Fruit fly (Drosophila melanogaster): ENCODE results near the gene MFS3.

MFS3 gene

DNA sequence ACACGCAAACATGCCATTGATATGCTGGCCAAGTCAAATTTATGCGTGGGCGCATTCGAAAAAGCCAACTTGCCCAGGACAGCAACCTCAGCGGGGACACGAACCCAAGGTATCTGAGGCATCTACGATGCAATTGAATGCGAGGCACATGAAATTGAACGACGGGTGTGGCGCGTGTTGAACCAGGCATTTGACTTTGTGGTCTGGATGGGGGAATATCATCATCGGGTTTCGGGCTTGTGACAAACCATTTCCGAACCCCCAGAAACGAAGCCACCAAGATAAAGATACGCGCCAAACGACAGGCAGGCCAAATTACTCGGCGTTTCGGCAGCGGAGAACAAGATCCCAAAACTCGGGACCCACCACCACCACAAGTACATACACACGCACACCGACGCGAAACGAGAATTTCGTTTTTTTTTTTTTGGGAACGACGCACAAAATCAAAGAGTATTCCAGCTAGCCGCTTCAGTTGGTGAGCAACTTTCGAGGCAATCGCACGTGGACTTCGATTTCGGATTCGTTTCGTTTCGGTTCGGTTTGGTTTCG, at the start of gene MFS3 (continued):
- TF ChIP-seq sc (optimal IDR thresholded peaks at IDR 0.05) (no peak), sc (GFP tag; optimal IDR thresholded peaks at IDR 0.05) (no peak), ato (GFP tag; IDR thresholded peaks at IDR 0.05; ENCODE audit: partially characterized antibody) (no peak), Stat92E (GFP tag; optimal IDR thresholded peaks at IDR 0.05) (no peak), CG15601 (tag; optimal IDR thresholded peaks at IDR 0.05) (peak; percentile 100), ci (GFP tag; IDR thresholded peaks at IDR 0.05) (peak; percentile 54; the same call in 2 of the 3 replicates), Deaf1 (tag; optimal IDR thresholded peaks at IDR 0.05) (peak; percentile 98), CG30403 (GFP tag; optimal IDR thresholded peaks at IDR 0.05) (peak; percentile 14), pros (GFP tag; optimal IDR thresholded peaks at IDR 0.05) (peak; percentile 79), CG13894 (tag; optimal IDR thresholded peaks at IDR 0.05) (peak; percentile 81), CG8944 (GFP tag; optimal IDR thresholded peaks at IDR 0.05) (no peak), Myb (GFP tag; optimal IDR thresholded peaks at IDR 0.05) (peak; percentile 36), fd3F (GFP tag; optimal IDR thresholded peaks at IDR 0.05) (no peak), HHEX (GFP tag; optimal IDR thresholded peaks at IDR 0.05) (peak; percentile 6), CG33213 (GFP tag; optimal IDR thresholded peaks at IDR 0.05) (no peak), hkb (optimal IDR thresholded peaks at IDR 0.05) (no peak), hkb (GFP tag; IDR thresholded peaks at IDR 0.05) (0 out of 2 replicates have a peak, but pooled peaks have one; percentile 10), Jarid2 (GFP tag; optimal IDR thresholded peaks at IDR 0.05) (peak; percentile 66), CG8290 (GFP tag; optimal IDR thresholded peaks at IDR 0.05) (no peak), CG8290 (tag; optimal IDR thresholded peaks at IDR 0.05) (peak in 1 of 2 experiments; percentile 67), onecut (GFP tag; IDR thresholded peaks at IDR 0.05) (peak; percentile 44), sd (tag; optimal IDR thresholded peaks at IDR 0.05) (peak; percentile 74), E2f2 (GFP tag; IDR thresholded peaks at IDR 0.05) (peak; percentile 76), eve (GFP tag; optimal IDR thresholded peaks at IDR 0.05) (no peak), MBD-R2 (GFP tag; IDR thresholded peaks at IDR 0.05) (no peak), Trl (optimal IDR thresholded peaks at IDR 0.05) (peak in 1 of 2 experiments; percentile 3), Trl (GFP tag; optimal IDR thresholded peaks at IDR 0.05) (no peak), CG4282 (GFP tag; optimal IDR thresholded peaks at IDR 0.05) (no peak), toy (GFP tag; IDR thresholded peaks at IDR 0.05) (peak; percentile 41; the same call in 1 of the 2 replicates), Rfx (GFP tag; IDR thresholded peaks at IDR 0.05) (peak; percentile 26; the same call in 1 of the 2 replicates), slbo (GFP tag; IDR thresholded peaks at IDR 0.05) (peak; percentile 25; the same call in 1 of the 2 replicates), CG2875 (GFP tag; optimal IDR thresholded peaks at IDR 0.05) (peak; percentile 18), NFAT (GFP tag; IDR thresholded peaks at IDR 0.05) (no peak), pzg (GFP tag; optimal IDR thresholded peaks at IDR 0.05) (peak; percentile 49), chif (GFP tag; optimal IDR thresholded peaks at IDR 0.05) (no peak), CG6254 (GFP tag; optimal IDR thresholded peaks at IDR 0.05) (no peak), CG17385 (GFP tag; optimal IDR thresholded peaks at IDR 0.05) (peak; percentile 40), prd (optimal IDR thresholded peaks at IDR 0.05) (no peak), prd (GFP tag; IDR thresholded peaks at IDR 0.05) (no peak), PHDP (tag; optimal IDR thresholded peaks at IDR 0.05) (peak; percentile 20), Abd-B (GFP tag; optimal IDR thresholded peaks at IDR 0.05) (peak; percentile 27), gfzf (GFP tag; optimal IDR thresholded peaks at IDR 0.05) (peak; percentile 56), h (optimal IDR thresholded peaks at IDR 0.05) (no peak), CG4404 (GFP tag; IDR thresholded peaks at IDR 0.05) (no peak), CG17359 (tag; optimal IDR thresholded peaks at IDR 0.05) (peak; percentile 32), caup (GFP tag; optimal IDR thresholded peaks at IDR 0.05; ENCODE audit: severe bottlenecking) (peak; percentile 7), tio (GFP tag; optimal IDR thresholded peaks at IDR 0.05) (no peak), danr (GFP tag; IDR thresholded peaks at IDR 0.05) (no peak), trh (GFP tag; optimal IDR thresholded peaks at IDR 0.05) (no peak), dm (GFP tag; optimal IDR thresholded peaks at IDR 0.05) (peak; percentile 6), Hsf (GFP tag; optimal IDR thresholded peaks at IDR 0.05) (peak; percentile 28), CG12769 (tag; optimal IDR thresholded peaks at IDR 0.05) (peak; percentile 89)
